Worm (Caenorhabditis elegans) whole organism, L3 larva: ENCODE measurements around the gene mboa-3.

Experiments used
- aly-2 ChIP-seq: fragments of 150-350 bp; optimal IDR thresholded peaks from 2 replicates; lab custom pipeline; 2014; ENCODE audit warnings: missing biosample characterization, missing genetic modification characterization
- ama-1 ChIP-seq: fragments of 150-350 bp; optimal IDR thresholded peaks from 2 replicates; lab custom pipeline; 2018
- ceh-9 ChIP-seq: sonication (generic microtip); optimal IDR thresholded peaks from 2 replicates; lab custom pipeline; 2018; ENCODE audit warnings: missing biosample characterization, missing genetic modification characterization
- fkh-10 ChIP-seq: sonication (generic microtip); optimal IDR thresholded peaks from 2 replicates; lab custom pipeline; 2017; ENCODE audit warnings: missing biosample characterization, missing genetic modification reagents, missing genetic modification characterization
- hmg-11 ChIP-seq: sonication (generic microtip); optimal IDR thresholded peaks from 2 replicates; lab custom pipeline; 2016; ENCODE audit warnings: missing genetic modification characterization, missing compliant biosample characterization
- mdl-1 ChIP-seq: fragments of 150-350 bp; optimal IDR thresholded peaks from 2 replicates; lab custom pipeline; 2014; ENCODE audit warnings: missing biosample characterization, missing genetic modification characterization
- nhr-11 ChIP-seq: fragments of 150-350 bp; optimal IDR thresholded peaks from 2 replicates; lab custom pipeline; 2014; ENCODE audit warnings: missing biosample characterization, missing genetic modification characterization
- nhr-23 ChIP-seq: fragments of 150-350 bp; optimal IDR thresholded peaks from 2 replicates; lab custom pipeline; 2014; ENCODE audit warnings: missing biosample characterization, missing genetic modification reagents, missing genetic modification characterization
- nhr-28 ChIP-seq: fragments of 150-350 bp; optimal IDR thresholded peaks from 2 replicates; lab custom pipeline; 2014; ENCODE audit warnings: missing biosample characterization, missing genetic modification characterization
- nhr-76 ChIP-seq: fragments of 150-350 bp; sonication (generic microtip); optimal IDR thresholded peaks from 5 replicates; lab custom pipeline; 2014; ENCODE audit warnings: missing biosample characterization, missing genetic modification characterization
- snpc-4 ChIP-seq: fragments of 150-350 bp; optimal IDR thresholded peaks from 2 replicates; lab custom pipeline; 2014; ENCODE audit warnings: missing biosample characterization, missing genetic modification characterization
- unc-39 ChIP-seq: sonication (generic microtip); optimal IDR thresholded peaks from 4 replicates; lab custom pipeline; 2017; ENCODE audit warnings: missing biosample characterization, missing genetic modification characterization
- unc-62 ChIP-seq: fragments of 150-350 bp; sonication (generic microtip); optimal IDR thresholded peaks from 4 replicates; lab custom pipeline; 2014; ENCODE audit warnings: missing biosample characterization, missing genetic modification reagents, missing genetic modification characterization
- zag-1 ChIP-seq: fragments of 150-350 bp; optimal IDR thresholded peaks from 2 replicates; lab custom pipeline; 2014; ENCODE audit warnings: missing biosample characterization, missing genetic modification characterization

DNA sequence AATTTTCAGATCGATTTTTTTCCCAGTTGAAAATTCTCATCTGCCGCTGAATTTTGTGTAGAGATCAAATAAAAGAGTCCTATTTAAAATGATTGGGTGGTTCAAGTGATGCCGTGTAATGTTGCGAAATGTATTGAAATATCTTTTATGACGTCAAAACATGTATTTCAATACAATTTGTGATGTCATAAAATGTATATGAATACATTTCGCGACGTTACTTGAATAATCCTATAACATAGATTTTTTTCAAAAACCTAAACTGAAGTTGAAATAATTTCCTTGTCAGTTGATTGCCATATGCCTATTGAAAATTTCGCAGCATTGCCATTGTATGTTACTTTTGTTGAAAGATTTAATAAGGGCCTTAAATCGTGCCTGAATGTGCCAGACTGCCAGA lies 33.1 kb downstream of the mboa-3 start, which contains the start of gene F55D1.1:
- TF ChIP-seq nhr-76 (tag; lab: Kevin White, UChicago), result no peak
- TF ChIP-seq unc-62 (GFP tag; lab: Kevin White, UChicago), result no peak
- TF ChIP-seq hmg-11, result no peak
- TF ChIP-seq nhr-23 (tag; lab: Kevin White, UChicago), result no peak
- TF ChIP-seq ceh-9 (tag; lab: Kevin White, UChicago), result no peak
- TF ChIP-seq nhr-28 (tag; lab: Kevin White, UChicago), result no peak
- no peak for TF ChIP-seq snpc-4 (tag; lab: Kevin White, UChicago)
- TF ChIP-seq nhr-11 (tag; lab: Kevin White, UChicago), result no peak
- no peak for TF ChIP-seq unc-39 (tag; lab: Kevin White, UChicago)
- TF ChIP-seq fkh-10 (GFP tag; lab: Kevin White, UChicago), result no peak
- TF ChIP-seq ama-1 (lab: Kevin White, UChicago), result no peak
- no peak for TF ChIP-seq aly-2 (tag; lab: Kevin White, UChicago)
- TF ChIP-seq zag-1 (tag; lab: Kevin White, UChicago), result no peak
- TF ChIP-seq mdl-1, result no peak
